Worm (Caenorhabditis elegans): ENCODE measurements around the gene cul-3.

DNA sequence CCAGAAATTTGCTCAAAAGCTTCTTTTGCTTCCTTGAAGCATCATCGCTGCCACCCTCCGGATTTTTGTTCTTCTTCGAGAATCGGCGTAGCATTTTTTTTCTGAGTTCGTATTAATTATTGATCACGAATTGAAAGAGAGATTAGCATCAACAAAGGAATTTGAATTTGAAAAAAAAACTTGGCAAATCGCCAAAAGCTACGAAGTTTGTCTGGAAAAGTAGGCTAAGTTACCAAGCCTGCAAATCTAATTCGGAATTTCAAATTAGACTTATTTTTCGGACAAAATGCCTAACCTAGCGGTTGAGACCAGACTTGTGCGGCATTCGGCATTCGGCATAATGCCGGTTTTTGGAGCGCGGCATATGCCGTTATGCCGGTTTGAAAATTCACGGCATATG lies 5.1 kb upstream of the cul-3 start, which contains the start of gene cfap-36:
- TF ChIP-seq klf-2 (GFP tag; conservative IDR thresholded peaks at IDR 0.05) (no peak), ref-1 (GFP tag; conservative IDR thresholded peaks at IDR 0.05) (no peak), flt-1 (GFP tag; IDR thresholded peaks at IDR 0.05) (no peak), ztf-23 (GFP tag; IDR thresholded peaks at IDR 0.05) (no peak), cog-1 (tag; optimal IDR thresholded peaks at IDR 0.05) (no peak)

All from whole organism, midembryonic.